Fruit fly (Drosophila melanogaster) whole organism, prepupa: ENCODE results near the gene CG6678.
A peak's percentile ranks its signal among the peaks of the same experiment; 100 is the strongest.

Experiments
- Blimp-1 ChIP-seq: fragments of 200-800 bp; sonication (Bioruptor generic); optimal IDR thresholded peaks from 3 replicates; lab custom pipeline; 2017; ENCODE audit warnings: missing biosample characterization, missing genetic modification characterization, mild to moderate bottlenecking, moderate library complexity, missing genetic modification reagents
- CG10631 ChIP-seq: fragments of 200-800 bp; sonication (Bioruptor generic); optimal IDR thresholded peaks from 2 replicates; lab custom pipeline; 2016; ENCODE audit warnings: missing biosample characterization, missing genetic modification characterization
- CG10669 ChIP-seq: fragments of 200-800 bp; sonication (Bioruptor generic); optimal IDR thresholded peaks from 3 replicates; lab custom pipeline; 2018; ENCODE audit warnings: missing biosample characterization, mild to moderate bottlenecking, missing genetic modification characterization, moderate library complexity
- CG11902 ChIP-seq: fragments of 200-800 bp; sonication (Bioruptor generic); optimal IDR thresholded peaks from 3 replicates; lab custom pipeline; 2016; ENCODE audit warnings: missing biosample characterization, missing genetic modification characterization
- CG1621 ChIP-seq: fragments of 200-800 bp; sonication (Bioruptor generic); optimal IDR thresholded peaks from 3 replicates; lab custom pipeline; 2018; ENCODE audit warnings: missing biosample characterization, mild to moderate bottlenecking, missing genetic modification characterization
- CG34406 ChIP-seq: fragments of 200-800 bp; sonication (Bioruptor generic); optimal IDR thresholded peaks from 3 replicates; lab custom pipeline; 2016; ENCODE audit warnings: missing biosample characterization, missing genetic modification characterization
- CG6276 ChIP-seq: fragments of 200-800 bp; sonication (Bioruptor generic); optimal IDR thresholded peaks from 2 replicates; lab custom pipeline; 2017; ENCODE audit warnings: missing biosample characterization, mild to moderate bottlenecking, missing genetic modification characterization
- CG6854 ChIP-seq: fragments of 200-800 bp; sonication (Bioruptor generic); optimal IDR thresholded peaks from 2 replicates; lab custom pipeline; 2017; ENCODE audit warnings: missing biosample characterization, mild to moderate bottlenecking, missing genetic modification characterization
- CG7368 ChIP-seq: fragments of 200-800 bp; sonication (Bioruptor generic); optimal IDR thresholded peaks from 3 replicates; lab custom pipeline; 2016; ENCODE audit warnings: missing biosample characterization, missing genetic modification characterization
- CG8119 ChIP-seq: fragments of 200-800 bp; sonication (Bioruptor generic); IDR thresholded peaks from 3 replicates; pipeline ENCODE4 v1.3.6; 2022; ENCODE audit warnings: missing biosample characterization, missing genetic modification characterization
- CG8319 ChIP-seq: fragments of 200-800 bp; sonication (Bioruptor generic); optimal IDR thresholded peaks from 3 replicates; lab custom pipeline; 2016; ENCODE audit warnings: missing biosample characterization, missing genetic modification characterization
- Eip75B ChIP-seq: fragments of 200-800 bp; sonication (Bioruptor generic); optimal IDR thresholded peaks from 3 replicates; lab custom pipeline; 2016; ENCODE audit warnings: missing biosample characterization, missing genetic modification characterization
- Eip78C ChIP-seq: fragments of 200-800 bp; sonication (Bioruptor generic); peaks from one replicate; lab custom pipeline; 2016; ENCODE audit warnings: missing biosample characterization, missing genetic modification characterization
- Eip93F ChIP-seq: fragments of 200-800 bp; sonication (Bioruptor generic); optimal IDR thresholded peaks from 2 replicates; lab custom pipeline; 2016; ENCODE audit warnings: missing biosample characterization, mild to moderate bottlenecking, missing genetic modification characterization
- Ets96B ChIP-seq: fragments of 200-800 bp; optimal IDR thresholded peaks from 2 replicates; lab custom pipeline; 2019; ENCODE audit warnings: missing biosample characterization, mild to moderate bottlenecking, missing genetic modification characterization, moderate library complexity
- Gug ChIP-seq: fragments of 200-800 bp; sonication (Bioruptor generic); IDR thresholded peaks from 2 replicates; pipeline ENCODE4 v1.3.6; 2022; ENCODE audit warnings: missing biosample characterization, missing genetic modification characterization
- Hr38 ChIP-seq: sonication (Bioruptor generic); optimal IDR thresholded peaks from 2 replicates; lab custom pipeline; 2016; ENCODE audit warnings: missing biosample characterization, missing genetic modification characterization
- Hr39 ChIP-seq: fragments of 200-800 bp; sonication (Bioruptor generic); optimal IDR thresholded peaks from 2 replicates; lab custom pipeline; 2016; ENCODE audit warnings: missing biosample characterization, missing genetic modification characterization
- Met ChIP-seq: fragments of 200-800 bp; sonication (Bioruptor generic); optimal IDR thresholded peaks from 3 replicates; lab custom pipeline; 2016; ENCODE audit warnings: missing biosample characterization, missing genetic modification characterization
- OdsH ChIP-seq: fragments of 200-800 bp; sonication (Bioruptor generic); optimal IDR thresholded peaks from 3 replicates; lab custom pipeline; 2016; ENCODE audit warnings: missing biosample characterization, missing genetic modification characterization
- Sox15 ChIP-seq: fragments of 200-800 bp; sonication (Bioruptor generic); optimal IDR thresholded peaks from 3 replicates; lab custom pipeline; 2016; ENCODE audit warnings: missing biosample characterization, missing genetic modification characterization
- achi ChIP-seq: fragments of 200-800 bp; sonication (Bioruptor generic); optimal IDR thresholded peaks from 3 replicates; lab custom pipeline; 2016; ENCODE audit warnings: missing biosample characterization, missing genetic modification characterization
- acj6 ChIP-seq: fragments of 200-800 bp; sonication (Bioruptor generic); optimal IDR thresholded peaks from 3 replicates; lab custom pipeline; 2016; ENCODE audit warnings: missing biosample characterization, missing genetic modification characterization
- dsx ChIP-seq: fragments of 200-800 bp; optimal IDR thresholded peaks from 3 replicates; lab custom pipeline; 2019; ENCODE audit warnings: missing biosample characterization, mild to moderate bottlenecking, missing genetic modification characterization, moderate library complexity; ENCODE audit not compliant: poor library complexity, severe bottlenecking
- eg ChIP-seq: fragments of 200-800 bp; sonication (Bioruptor generic); IDR thresholded peaks from 3 replicates; pipeline ENCODE4 v1.3.6; 2022; ENCODE audit warnings: missing biosample characterization, missing genetic modification characterization
- esn ChIP-seq: fragments of 200-800 bp; sonication (Bioruptor generic); optimal IDR thresholded peaks from 2 replicates; lab custom pipeline; 2016; ENCODE audit warnings: missing biosample characterization, mild to moderate bottlenecking, missing genetic modification characterization, moderate library complexity
- net ChIP-seq: fragments of 200-800 bp; sonication (Bioruptor generic); optimal IDR thresholded peaks from 3 replicates; lab custom pipeline; 2016; ENCODE audit warnings: missing biosample characterization, missing genetic modification characterization
- pdm3 ChIP-seq: fragments of 200-800 bp; sonication (Bioruptor generic); optimal IDR thresholded peaks from 3 replicates; lab custom pipeline; 2016; ENCODE audit warnings: missing biosample characterization, missing genetic modification characterization
- salr ChIP-seq, 2 experiments: fragments of 200-800 bp; sonication (Bioruptor generic); optimal IDR thresholded peaks; 3 replicates each; lab custom pipeline; 2016 to 2018; ENCODE audit warnings: missing biosample characterization in 2 of 2, missing genetic modification characterization in 2 of 2, mild to moderate bottlenecking in 1 of 2
- spab ChIP-seq: fragments of 200-800 bp; sonication (Bioruptor generic); optimal IDR thresholded peaks from 2 replicates; lab custom pipeline; 2017; ENCODE audit warnings: missing biosample characterization, mild to moderate bottlenecking, missing genetic modification characterization, missing genetic modification reagents
- ss ChIP-seq, 2 experiments: fragments of 200-800 bp; sonication (Bioruptor generic); optimal IDR thresholded peaks; 2 replicates in 1 of 2; 3 replicates in 1 of 2; lab custom pipeline; 2017 to 2018; ENCODE audit warnings: mild to moderate bottlenecking in 2 of 2, missing biosample characterization in 2 of 2, missing genetic modification characterization in 2 of 2, moderate library complexity in 1 of 2
- svp ChIP-seq: fragments of 200-800 bp; sonication (Bioruptor generic); peaks from one replicate; lab custom pipeline; 2016; ENCODE audit warnings: missing biosample characterization, missing genetic modification characterization
- topi ChIP-seq: fragments of 200-800 bp; sonication (Bioruptor generic); optimal IDR thresholded peaks from 3 replicates; lab custom pipeline; 2016; ENCODE audit warnings: missing biosample characterization, missing genetic modification characterization
- vri ChIP-seq: fragments of 200-800 bp; sonication (Bioruptor generic); optimal IDR thresholded peaks from 3 replicates; lab custom pipeline; 2016; ENCODE audit warnings: missing biosample characterization, mild to moderate bottlenecking, missing genetic modification characterization

Gene CG6678

DNA sequence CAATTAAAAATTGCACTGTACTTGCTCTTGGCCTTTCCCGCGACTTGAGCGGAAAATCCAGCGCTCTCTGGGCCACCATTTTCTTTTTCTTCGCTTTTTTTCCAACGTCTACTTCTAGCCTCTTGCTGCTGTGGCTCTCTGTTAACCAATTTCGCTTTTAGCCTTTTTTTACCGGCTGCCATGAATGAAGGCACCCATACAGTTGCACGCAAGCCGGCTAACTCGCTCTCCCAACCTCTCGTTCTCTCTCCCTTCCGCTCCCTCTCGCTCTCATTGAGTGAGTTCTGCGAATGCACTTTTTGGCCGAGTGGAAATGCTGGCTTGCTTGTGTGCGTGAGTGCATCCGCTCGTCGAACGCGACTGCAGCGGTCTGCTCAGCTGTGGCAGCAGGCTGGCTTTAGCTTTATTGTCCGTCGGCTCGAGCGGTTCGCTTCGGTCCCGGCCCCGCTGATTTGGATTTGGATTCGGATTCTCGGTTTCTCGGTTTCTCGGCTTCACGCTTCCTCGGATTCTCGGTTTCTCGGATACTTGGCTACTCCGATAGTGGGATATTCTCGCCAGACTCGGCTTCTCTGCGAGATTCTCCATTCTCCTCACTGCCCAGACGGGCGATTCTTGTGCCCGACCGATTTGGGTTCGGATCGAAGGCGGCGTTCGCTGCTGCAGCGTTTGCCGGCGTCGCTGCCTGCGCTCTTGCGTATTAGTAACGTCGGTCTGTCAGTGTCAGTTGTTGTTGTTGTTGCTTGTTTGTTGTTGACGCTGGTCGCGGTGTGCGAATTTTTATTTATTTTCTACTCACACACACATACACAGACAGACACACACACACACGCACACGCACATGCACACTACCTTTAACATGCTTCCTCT lies 62.1 kb downstream of the CG6678 start, which contains the start of gene Eip93F (continued):
- TF ChIP-seq CG8119 (GFP tag; lab: Robert Waterston, UW): peak; percentile 58
- peak; percentile 3 for TF ChIP-seq CG10669 (GFP tag; lab: Kevin White, UChicago)
- TF ChIP-seq salr (GFP tag; optimal IDR thresholded peaks at IDR 0.05; lab: Kevin White, UChicago): peak; percentile 24 to 32
- no peak for TF ChIP-seq CG7368 (GFP tag; lab: Kevin White, UChicago)
- TF ChIP-seq CG1621 (tag; lab: Kevin White, UChicago): peak; percentile 53
- no peak for TF ChIP-seq Blimp-1 (GFP tag; lab: Kevin White, UChicago)
- TF ChIP-seq CG8319 (GFP tag; lab: Kevin White, UChicago): no peak
- no peak for TF ChIP-seq CG10631 (GFP tag; lab: Kevin White, UChicago)
- no peak for TF ChIP-seq Eip75B (GFP tag; lab: Kevin White, UChicago)
- no peak for TF ChIP-seq Hr39 (GFP tag; lab: Kevin White, UChicago)
- TF ChIP-seq Ets96B (tag; lab: Kevin White, UChicago): peak; percentile 35
- peak; percentile 45 for TF ChIP-seq spab
- no peak for TF ChIP-seq Eip93F (GFP tag; lab: Kevin White, UChicago)
- no peak for TF ChIP-seq esn (GFP tag; lab: Kevin White, UChicago)
- TF ChIP-seq net: no peak
- no peak for TF ChIP-seq topi (GFP tag; lab: Kevin White, UChicago)
- no peak for TF ChIP-seq CG6854 (GFP tag; lab: Kevin White, UChicago)
- TF ChIP-seq CG11902: no peak
- TF ChIP-seq pdm3 (GFP tag; lab: Kevin White, UChicago): no peak
- TF ChIP-seq OdsH: peak; percentile 27
- peak; percentile 38 for TF ChIP-seq CG6276 (GFP tag; lab: Kevin White, UChicago)
- peak; percentile 65 to 71 for TF ChIP-seq ss (GFP tag; optimal IDR thresholded peaks at IDR 0.05; lab: Kevin White, UChicago)

DNA sequence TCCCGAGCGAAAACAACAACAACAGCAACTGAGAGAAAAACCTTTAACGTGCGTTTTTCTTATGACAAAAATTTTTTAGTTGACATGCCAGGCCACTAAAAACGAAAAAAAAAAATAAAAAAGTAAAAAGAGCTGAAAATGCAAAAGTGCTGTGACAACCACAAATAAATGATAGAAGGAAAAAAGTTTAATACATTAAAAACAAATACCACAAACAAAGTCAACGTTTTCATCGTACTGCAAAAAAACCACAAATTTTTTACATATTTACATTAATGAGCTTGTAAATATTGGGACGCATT lies 62.7 kb downstream of the CG6678 start:
- TF ChIP-seq Eip78C (GFP tag; lab: Kevin White, UChicago) (peak; percentile 71), salr (GFP tag; optimal IDR thresholded peaks at IDR 0.05; lab: Kevin White, UChicago) (peak in 1 of 2 experiments; percentile 23), acj6 (GFP tag; lab: Kevin White, UChicago) (no peak), CG7368 (GFP tag; lab: Kevin White, UChicago) (no peak), achi (GFP tag; lab: Kevin White, UChicago) (peak; percentile 6), CG8119 (GFP tag; lab: Robert Waterston, UW) (no peak), dsx (no peak)

DNA sequence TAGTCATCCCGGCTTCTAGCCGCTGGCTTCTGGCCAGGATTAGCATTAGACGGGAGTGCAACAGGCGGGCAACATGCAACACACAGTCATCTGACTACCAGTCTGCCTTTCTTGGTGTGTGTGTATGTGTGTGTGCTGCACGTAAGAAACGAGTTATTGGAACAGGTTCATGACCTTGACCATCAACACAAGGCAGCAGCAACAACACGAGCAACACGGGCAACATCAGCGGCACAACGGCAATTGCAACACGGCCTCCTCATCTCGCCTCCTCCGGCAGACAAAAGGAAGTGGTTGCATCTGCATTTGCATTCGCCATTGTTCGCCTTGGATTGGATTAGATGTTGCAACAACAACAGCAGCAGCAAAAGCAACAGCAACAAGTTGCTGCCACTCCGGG lies 64.6 kb downstream of the CG6678 start:
- TF ChIP-seq Gug (GFP tag; lab: Robert Waterston, UW) (no peak), dsx (peak; percentile 12), ss (GFP tag; optimal IDR thresholded peaks at IDR 0.05; lab: Kevin White, UChicago) (peak; percentile 10 to 13), eg (GFP tag; lab: Robert Waterston, UW) (0 out of 3 replicates have a peak, but pooled peaks have one; percentile 41)

DNA sequence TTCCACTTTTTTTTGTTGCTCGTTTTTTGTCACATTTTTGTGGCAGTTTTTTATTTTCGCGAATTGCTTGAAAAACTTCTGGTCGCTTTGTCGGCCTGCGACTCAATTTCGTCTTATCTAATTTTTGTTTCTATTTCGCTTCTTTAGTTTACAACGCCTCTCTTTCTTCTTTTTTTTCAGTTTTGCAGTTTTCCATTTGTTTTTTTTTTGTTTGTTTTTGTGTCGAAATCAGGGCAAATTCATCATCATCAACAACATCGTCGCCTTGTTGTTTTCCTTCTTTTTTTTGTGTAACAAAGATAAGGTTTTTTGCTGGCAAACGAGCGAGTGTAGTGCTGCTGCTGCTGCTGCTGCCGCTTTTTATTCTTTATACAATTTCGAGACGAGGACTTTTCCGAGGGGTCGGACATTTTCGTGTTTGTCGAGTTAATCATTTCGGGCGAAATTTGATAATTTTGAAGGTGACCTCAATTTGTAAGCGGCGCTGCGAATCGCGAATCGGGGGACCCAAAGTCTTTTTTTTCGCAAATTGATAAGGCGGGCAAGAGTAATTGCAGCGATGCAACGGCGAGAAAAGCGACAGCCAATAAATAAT lies 67.3 kb downstream of the CG6678 start:
- TF ChIP-seq CG8119 (GFP tag; lab: Robert Waterston, UW): peak; percentile 36; the same call in 1 of the 3 replicates
- TF ChIP-seq Eip93F (GFP tag; lab: Kevin White, UChicago): peak; percentile 49
- TF ChIP-seq Hr38 (GFP tag; lab: Kevin White, UChicago): no peak
- TF ChIP-seq svp: peak; percentile 91
- TF ChIP-seq CG6276 (GFP tag; lab: Kevin White, UChicago): peak; percentile 66
- TF ChIP-seq CG34406 (GFP tag; lab: Kevin White, UChicago): peak; percentile 3
- peak; percentile 36; the same call in 1 of the 3 replicates for TF ChIP-seq eg (GFP tag; lab: Robert Waterston, UW)
- no peak for TF ChIP-seq CG10669 (GFP tag; lab: Kevin White, UChicago)
- peak; percentile 30 for TF ChIP-seq Met
- TF ChIP-seq Eip78C (GFP tag; lab: Kevin White, UChicago): peak; percentile 4
- peak; percentile 1 for TF ChIP-seq esn (GFP tag; lab: Kevin White, UChicago)
- peak; percentile 2 for TF ChIP-seq Eip75B (GFP tag; lab: Kevin White, UChicago)
- TF ChIP-seq vri: peak; percentile 30
- no peak for TF ChIP-seq Sox15 (GFP tag; lab: Kevin White, UChicago)
